Fruit fly (Drosophila melanogaster) whole organism, larva: ENCODE results near the gene CG17109.

Experiments used
- noc ChIP-seq: fragments of 200-800 bp; sonication (Bioruptor generic); optimal IDR thresholded peaks from 3 replicates; lab custom pipeline; 2019; ENCODE audit warnings: missing biosample characterization, mild to moderate bottlenecking, missing genetic modification characterization, moderate library complexity

CG17109 gene

dm6 chr3R:23133301-23133828 lies 37.9 kb downstream of the CG17109 start:
- TF ChIP-seq noc = no peak

dm6 chr3R:23134690-23135089 lies 39.2 kb downstream of the CG17109 start:
- no peak for TF ChIP-seq noc

- TF ChIP-seq noc = no peak
Observed at dm6 chr3R:23138439-23138838, 42.9 kb downstream of the CG17109 start.

- TF ChIP-seq noc = no peak
Observed at dm6 chr3R:23138992-23139633, 43.6 kb downstream of the CG17109 start.

- peak; percentile 53 for TF ChIP-seq noc
Observed at dm6 chr3R:23139634-23140010, 44.1 kb downstream of the CG17109 start.

dm6 chr3R:23140280-23140679 lies 44.8 kb downstream of the CG17109 start:
- peak; percentile 34 for TF ChIP-seq noc

dm6 chr3R:23141113-23141512 lies 45.6 kb downstream of the CG17109 start:
- TF ChIP-seq noc = no peak

dm6 chr3R:23141678-23142338 lies 46.3 kb downstream of the CG17109 start, which contains the start of gene hh:
Gene hh (minus strand): TSS chr3R:23141906.
- TF ChIP-seq noc = no peak

- no peak for TF ChIP-seq noc
Observed at dm6 chr3R:23143440-23143839, 48.0 kb downstream of the CG17109 start.

- no peak for TF ChIP-seq noc
Observed at dm6 chr3R:23144654-23145053, 49.2 kb downstream of the CG17109 start.

- no peak for TF ChIP-seq noc
Observed at dm6 chr3R:23145681-23146080, 50.2 kb downstream of the CG17109 start.
